Fruit fly (Drosophila melanogaster) whole organism, embryonic: ENCODE data around the gene Rpp30.

Source experiments
- Abd-B ChIP-seq: fragments of 200-800 bp; sonication (Bioruptor generic); optimal IDR thresholded peaks from 2 replicates; lab custom pipeline; 2018; ENCODE audit warnings: missing biosample characterization, mild to moderate bottlenecking, missing genetic modification characterization, moderate library complexity
- Antp ChIP-seq: fragments of 200-800 bp; sonication (Bioruptor generic); optimal IDR thresholded peaks from 3 replicates; lab custom pipeline; 2016; ENCODE audit warnings: missing biosample characterization, missing genetic modification characterization
- Asciz ChIP-seq: fragments of 200-800 bp; sonication (Bioruptor generic); optimal IDR thresholded peaks from 2 replicates; lab custom pipeline; 2017; ENCODE audit warnings: missing biosample characterization, mild to moderate bottlenecking, missing genetic modification characterization, missing genetic modification reagents
- CG10147 ChIP-seq: fragments of 200-800 bp; sonication (Bioruptor generic); optimal IDR thresholded peaks from 2 replicates; lab custom pipeline; 2019; ENCODE audit warnings: missing biosample characterization, mild to moderate bottlenecking, missing genetic modification characterization, moderate library complexity
- CG10274 ChIP-seq: fragments of 200-800 bp; sonication (Bioruptor generic); optimal IDR thresholded peaks from 3 replicates; lab custom pipeline; 2017; ENCODE audit warnings: missing biosample characterization, mild to moderate bottlenecking, missing genetic modification characterization
- CG10565 ChIP-seq: fragments of 200-800 bp; sonication (Bioruptor generic); optimal IDR thresholded peaks from 3 replicates; lab custom pipeline; 2016; ENCODE audit warnings: missing biosample characterization, mild to moderate bottlenecking, missing genetic modification characterization
- CG11085 ChIP-seq: fragments of 200-800 bp; sonication (Bioruptor generic); IDR thresholded peaks from 2 replicates; pipeline ENCODE4 v1.3.6; 2022; ENCODE audit warnings: missing biosample characterization, missing genetic modification characterization
- CG12942 ChIP-seq: fragments of 200-800 bp; sonication (Bioruptor generic); optimal IDR thresholded peaks from 3 replicates; lab custom pipeline; 2016; ENCODE audit warnings: missing biosample characterization, missing genetic modification characterization
- CG13775 ChIP-seq: fragments of 200-800 bp; sonication (Bioruptor generic); optimal IDR thresholded peaks from 3 replicates; lab custom pipeline; 2017; ENCODE audit warnings: missing biosample characterization, mild to moderate bottlenecking, missing genetic modification characterization
- CG17802 ChIP-seq: fragments of 200-800 bp; sonication (Bioruptor generic); optimal IDR thresholded peaks from 2 replicates; lab custom pipeline; 2018; ENCODE audit warnings: missing biosample characterization, mild to moderate bottlenecking, missing genetic modification characterization, moderate library complexity
- CG18599 ChIP-seq: fragments of 200-800 bp; sonication (Bioruptor generic); optimal IDR thresholded peaks from 3 replicates; lab custom pipeline; 2017; ENCODE audit warnings: missing biosample characterization, missing genetic modification characterization, mild to moderate bottlenecking, moderate library complexity, missing genetic modification reagents
- CG2889 ChIP-seq: fragments of 200-800 bp; sonication (Bioruptor generic); IDR thresholded peaks from 3 replicates; pipeline ENCODE4 v1.3.6; 2022; ENCODE audit warnings: missing biosample characterization, missing genetic modification characterization
- CG31224 ChIP-seq: fragments of 200-800 bp; sonication (Bioruptor generic); IDR thresholded peaks from 2 replicates; pipeline ENCODE4 v1.3.6; 2022; ENCODE audit warnings: missing biosample characterization, missing genetic modification characterization
- CG3407 ChIP-seq: fragments of 200-800 bp; sonication (Bioruptor generic); optimal IDR thresholded peaks from 2 replicates; lab custom pipeline; 2018; ENCODE audit warnings: missing biosample characterization, mild to moderate bottlenecking, missing genetic modification characterization
- CG4360 ChIP-seq: fragments of 200-800 bp; sonication (Bioruptor generic); IDR thresholded peaks from 2 replicates; pipeline ENCODE4 v1.3.6; 2022; ENCODE audit warnings: missing biosample characterization, missing genetic modification characterization
- CG7556 ChIP-seq: fragments of 200-800 bp; sonication (Bioruptor generic); optimal IDR thresholded peaks from 2 replicates; lab custom pipeline; 2017; ENCODE audit warnings: missing biosample characterization, mild to moderate bottlenecking, missing genetic modification characterization
- CG8924 ChIP-seq: fragments of 200-800 bp; optimal IDR thresholded peaks from 3 replicates; lab custom pipeline; 2019; ENCODE audit warnings: missing biosample characterization, mild to moderate bottlenecking, missing genetic modification characterization, moderate library complexity
- CG9817 ChIP-seq: fragments of 200-800 bp; sonication (Bioruptor generic); optimal IDR thresholded peaks from 2 replicates; lab custom pipeline; 2018; ENCODE audit warnings: missing biosample characterization, mild to moderate bottlenecking, missing genetic modification characterization, moderate library complexity
- CkIIα-i1 ChIP-seq: fragments of 200-800 bp; sonication (Bioruptor generic); IDR thresholded peaks from 2 replicates; pipeline ENCODE4 v1.3.6; 2022; ENCODE audit warnings: missing biosample characterization, missing genetic modification characterization
- Dip3 ChIP-seq: fragments of 200-800 bp; sonication (Bioruptor generic); optimal IDR thresholded peaks from 3 replicates; lab custom pipeline; 2016; ENCODE audit warnings: missing biosample characterization, missing genetic modification characterization
- Dp ChIP-seq: fragments of 200-800 bp; sonication (Bioruptor generic); optimal IDR thresholded peaks from 2 replicates; lab custom pipeline; 2018; ENCODE audit warnings: missing biosample characterization, mild to moderate bottlenecking, missing genetic modification characterization, moderate library complexity
- Drgx ChIP-seq: fragments of 200-800 bp; sonication (Bioruptor generic); IDR thresholded peaks from 2 replicates; pipeline ENCODE4 v1.3.6; 2022; ENCODE audit warnings: missing biosample characterization, missing genetic modification characterization
- E2f1 ChIP-seq: fragments of 200-800 bp; sonication (Bioruptor generic); IDR thresholded peaks from 2 replicates; pipeline ENCODE4 v1.3.6; 2022; ENCODE audit warnings: missing biosample characterization, missing genetic modification characterization
- Ets65A ChIP-seq: fragments of 200-800 bp; sonication (Bioruptor generic); peaks from one replicate; lab custom pipeline; 2016; ENCODE audit warnings: missing biosample characterization, missing genetic modification characterization
- Fer2 ChIP-seq: fragments of 200-800 bp; sonication (Bioruptor generic); optimal IDR thresholded peaks from 2 replicates; lab custom pipeline; 2018; ENCODE audit warnings: missing biosample characterization, mild to moderate bottlenecking, missing genetic modification characterization, moderate library complexity
- GATAe ChIP-seq: fragments of 200-800 bp; sonication (Bioruptor generic); conservative IDR thresholded peaks from 2 replicates; pipeline ENCODE4 v1.3.6; 2022; ENCODE audit warnings: missing biosample characterization, missing genetic modification characterization
- HLH4C ChIP-seq: fragments of 200-800 bp; sonication (Bioruptor generic); IDR thresholded peaks from 3 replicates; pipeline ENCODE4 v1.3.6; 2022; ENCODE audit warnings: missing biosample characterization, missing genetic modification characterization; ENCODE audit not compliant: partially characterized antibody
- Hsf ChIP-seq: fragments of 200-800 bp; sonication (Bioruptor generic); optimal IDR thresholded peaks from 3 replicates; lab custom pipeline; 2016; ENCODE audit warnings: missing biosample characterization, missing genetic modification characterization
- Med ChIP-seq: fragments of 200-800 bp; sonication (Bioruptor generic); peaks from one replicate; lab custom pipeline; 2016; ENCODE audit warnings: missing biosample characterization, missing genetic modification characterization, mild to moderate bottlenecking, inconsistent platforms, moderate library complexity
- NC2α ChIP-seq: fragments of 200-800 bp; sonication (Bioruptor generic); optimal IDR thresholded peaks from 2 replicates; lab custom pipeline; 2016; ENCODE audit warnings: missing biosample characterization, missing genetic modification characterization
- NFAT ChIP-seq: fragments of 200-800 bp; sonication (Bioruptor generic); IDR thresholded peaks from 2 replicates; pipeline ENCODE4 v1.3.6; 2022; ENCODE audit warnings: missing biosample characterization, missing genetic modification characterization
- Oli ChIP-seq: fragments of 200-800 bp; sonication (Bioruptor generic); optimal IDR thresholded peaks from 2 replicates; lab custom pipeline; 2018; ENCODE audit warnings: missing biosample characterization, mild to moderate bottlenecking, missing genetic modification characterization, moderate library complexity
- amos ChIP-seq: fragments of 200-800 bp; sonication (Bioruptor generic); IDR thresholded peaks from 2 replicates; pipeline ENCODE4 v1.3.6; 2022; ENCODE audit warnings: missing biosample characterization, missing genetic modification characterization; ENCODE audit not compliant: partially characterized antibody
- az2 ChIP-seq: fragments of 200-800 bp; sonication (Bioruptor generic); optimal IDR thresholded peaks from 3 replicates; lab custom pipeline; 2016; ENCODE audit warnings: missing biosample characterization, missing genetic modification characterization
- bbx ChIP-seq: fragments of 200-800 bp; sonication (Bioruptor generic); IDR thresholded peaks from 2 replicates; pipeline ENCODE4 v1.3.6; 2022; ENCODE audit warnings: missing biosample characterization, missing genetic modification characterization; ENCODE audit not compliant: partially characterized antibody
- bcd ChIP-seq: fragments of 200-800 bp; sonication (Bioruptor generic); optimal IDR thresholded peaks from 2 replicates; lab custom pipeline; 2017; ENCODE audit warnings: missing biosample characterization, mild to moderate bottlenecking, missing genetic modification characterization
- br ChIP-seq: fragments of >200 bp; optimal IDR thresholded peaks from 2 replicates; lab custom pipeline; 2017
- chn ChIP-seq: fragments of 200-800 bp; sonication (Bioruptor generic); optimal IDR thresholded peaks from 2 replicates; lab custom pipeline; 2016; ENCODE audit warnings: missing biosample characterization, missing genetic modification characterization
- da ChIP-seq: fragments of 200-800 bp; sonication (Bioruptor generic); optimal IDR thresholded peaks from 2 replicates; lab custom pipeline; 2016; ENCODE audit warnings: missing biosample characterization, missing genetic modification characterization
- dm ChIP-seq: fragments of 200-800 bp; sonication (Bioruptor generic); optimal IDR thresholded peaks from 3 replicates; lab custom pipeline; 2016; ENCODE audit warnings: missing biosample characterization, missing genetic modification characterization
- hkb ChIP-seq, 2 experiments: fragments of 200-800 bp in 1 of 2; fragments of >200 bp in 1 of 2; sonication (Bioruptor generic) in 1 of 2; IDR thresholded peaks in 1 of 2; optimal IDR thresholded peaks in 1 of 2; 2 replicates each; pipeline versions ENCODE4 v1.3.6 to Lab custom; 2017 to 2022; ENCODE audit warnings: missing biosample characterization in 1 of 2, missing genetic modification characterization in 1 of 2
- hth ChIP-seq: fragments of >200 bp; optimal IDR thresholded peaks from 2 replicates; lab custom pipeline; 2017; ENCODE audit warnings: inconsistent platforms
- lmd ChIP-seq: fragments of 200-800 bp; sonication (Bioruptor generic); IDR thresholded peaks from 2 replicates; pipeline ENCODE4 v1.3.6; 2022; ENCODE audit warnings: missing biosample characterization, missing genetic modification characterization
- maf-S ChIP-seq: fragments of 200-800 bp; sonication (Bioruptor generic); optimal IDR thresholded peaks from 2 replicates; lab custom pipeline; 2016; ENCODE audit warnings: missing biosample characterization, missing genetic modification characterization
- nau ChIP-seq: fragments of 200-800 bp; sonication (Bioruptor generic); optimal IDR thresholded peaks from 3 replicates; lab custom pipeline; 2017; ENCODE audit warnings: missing biosample characterization, mild to moderate bottlenecking, missing genetic modification characterization, missing genetic modification reagents
- onecut ChIP-seq: fragments of 200-800 bp; sonication (Bioruptor generic); IDR thresholded peaks from 2 replicates; pipeline ENCODE4 v1.3.6; 2022; ENCODE audit warnings: missing biosample characterization, missing genetic modification characterization
- pfk ChIP-seq: fragments of 200-800 bp; sonication (Bioruptor generic); optimal IDR thresholded peaks from 2 replicates; lab custom pipeline; 2018; ENCODE audit warnings: missing biosample characterization, mild to moderate bottlenecking, missing genetic modification characterization, moderate library complexity
- phol ChIP-seq: fragments of 200-800 bp; sonication (Bioruptor generic); optimal IDR thresholded peaks from 3 replicates; lab custom pipeline; 2018; ENCODE audit warnings: missing biosample characterization, mild to moderate bottlenecking, missing genetic modification characterization, moderate library complexity
- sens-2 ChIP-seq: fragments of 200-800 bp; sonication (Bioruptor generic); IDR thresholded peaks from 2 replicates; pipeline ENCODE4 v1.3.6; 2022; ENCODE audit warnings: missing biosample characterization, missing genetic modification characterization
- vvl ChIP-seq: fragments of 200-800 bp; sonication (Bioruptor generic); IDR thresholded peaks from 2 replicates; pipeline ENCODE4 v1.3.6; 2022; ENCODE audit warnings: missing biosample characterization, missing genetic modification characterization

Gene Rpp30

dm6 chr2L:250507-251215 lies 1.5 kb downstream of the Rpp30 start, which contains the start of gene kis (continued):
- TF ChIP-seq bcd (GFP tag; lab: Kevin White, UChicago), result peak; percentile 23
- peak; percentile 57 for TF ChIP-seq Abd-B
- peak; percentile 30 for TF ChIP-seq CG12942
- peak; percentile 91 for TF ChIP-seq HLH4C (GFP tag; lab: Robert Waterston, UW)
- TF ChIP-seq Ets65A (GFP tag; lab: Kevin White, UChicago), result peak; percentile 94
- no peak for TF ChIP-seq lmd
- TF ChIP-seq CG17802 (tag; lab: Kevin White, UChicago), result no peak
- TF ChIP-seq chn, result peak; percentile 40
- peak; percentile 21 for TF ChIP-seq CG13775 (GFP tag; lab: Kevin White, UChicago)
- TF ChIP-seq CG2889 (GFP tag; lab: Robert Waterston, UW), result no peak
- TF ChIP-seq vvl (GFP tag; lab: Robert Waterston, UW), result peak; percentile 57; the same call in 1 of the 2 replicates
- TF ChIP-seq bbx (GFP tag; lab: Robert Waterston, UW), result peak; percentile 98
- TF ChIP-seq CkIIα-i1 (GFP tag; lab: Robert Waterston, UW), result no peak
- TF ChIP-seq phol, result peak; percentile 99
- TF ChIP-seq CG3407 (GFP tag; lab: Kevin White, UChicago), result no peak
- 0 out of 2 replicates have a peak, but pooled peaks have one; percentile 14 for TF ChIP-seq E2f1 (GFP tag; lab: Robert Waterston, UW)
- TF ChIP-seq amos, result peak; percentile 98
- TF ChIP-seq da (GFP tag; lab: Kevin White, UChicago), result no peak
- TF ChIP-seq dm (GFP tag; lab: Kevin White, UChicago), result peak; percentile 55
- peak; percentile 43 for TF ChIP-seq hkb (optimal IDR thresholded peaks at IDR 0.05; lab: Kevin White, UChicago)
- 0 out of 2 replicates have a peak, but pooled peaks have one; percentile 33 for TF ChIP-seq hkb (GFP tag; IDR thresholded peaks at IDR 0.05; lab: Robert Waterston, UW)
- TF ChIP-seq Hsf (GFP tag; lab: Kevin White, UChicago), result peak; percentile 59
- TF ChIP-seq Antp (GFP tag; lab: Kevin White, UChicago), result peak; percentile 47
- TF ChIP-seq Asciz (GFP tag; lab: Kevin White, UChicago), result peak; percentile 3
- peak; percentile 36 for TF ChIP-seq CG9817
- peak; percentile 56 for TF ChIP-seq Dp (GFP tag; lab: Kevin White, UChicago)
- TF ChIP-seq maf-S (GFP tag; lab: Kevin White, UChicago), result peak; percentile 46
- TF ChIP-seq CG10565 (GFP tag; lab: Kevin White, UChicago), result no peak
- TF ChIP-seq NC2α (GFP tag; lab: Kevin White, UChicago), result peak; percentile 0
- TF ChIP-seq CG8924 (tag; lab: Kevin White, UChicago), result peak; percentile 63
- TF ChIP-seq Oli (tag; lab: Kevin White, UChicago), result peak; percentile 8
- TF ChIP-seq pfk, result no peak
- TF ChIP-seq az2 (GFP tag; lab: Kevin White, UChicago), result peak; percentile 52
- TF ChIP-seq GATAe, result no peak
- peak; percentile 95 for TF ChIP-seq CG4360 (GFP tag; lab: Robert Waterston, UW)
- peak; percentile 91 for TF ChIP-seq Med (GFP tag; lab: Kevin White, UChicago)
- peak; percentile 47 for TF ChIP-seq CG10147 (GFP tag; lab: Kevin White, UChicago)
- no peak for TF ChIP-seq sens-2 (GFP tag; lab: Robert Waterston, UW)
- peak; percentile 57 for TF ChIP-seq NFAT (GFP tag; lab: Robert Waterston, UW)
- no peak for TF ChIP-seq CG10274
- TF ChIP-seq br (lab: Kevin White, UChicago), result no peak
- peak; percentile 42 for TF ChIP-seq CG18599 (GFP tag; lab: Kevin White, UChicago)
- TF ChIP-seq CG11085 (GFP tag; lab: Robert Waterston, UW), result no peak
- TF ChIP-seq Fer2 (tag; lab: Kevin White, UChicago), result no peak
- TF ChIP-seq CG7556 (GFP tag; lab: Kevin White, UChicago), result no peak
- 0 out of 2 replicates have a peak, but pooled peaks have one; percentile 31 for TF ChIP-seq onecut
- no peak for TF ChIP-seq CG31224 (GFP tag; lab: Robert Waterston, UW)
- TF ChIP-seq hth (lab: Kevin White, UChicago), result no peak
- TF ChIP-seq Dip3 (GFP tag; lab: Kevin White, UChicago), result peak; percentile 31
- peak; percentile 44; the same call in 1 of the 2 replicates for TF ChIP-seq Drgx (GFP tag; lab: Robert Waterston, UW)
- TF ChIP-seq nau (GFP tag; lab: Kevin White, UChicago), result no peak
